Worm (Caenorhabditis elegans) whole organism, young adult: Measurements from ENCODE around the gene srg-47.

ENCODE experiments used
- C17E4.6 ChIP-seq: fragments of 200-800 bp; sonication (Bioruptor generic); IDR thresholded peaks from 2 replicates; pipeline ENCODE4 v1.3.6; 2022; ENCODE audit warnings: missing genetic modification reagents, missing genetic modification characterization, missing compliant biosample characterization
- T07F8.4 ChIP-seq: sonication (generic microtip); optimal IDR thresholded peaks from 2 replicates; lab custom pipeline; 2016; ENCODE audit warnings: mild to moderate bottlenecking, missing genetic modification characterization, moderate library complexity, missing compliant biosample characterization
- Y53F4B.3 ChIP-seq: fragments of 200-800 bp; sonication (Bioruptor generic); IDR thresholded peaks from 2 replicates; pipeline ENCODE4 v1.3.6; 2022; ENCODE audit warnings: missing genetic modification reagents, missing genetic modification characterization, missing compliant biosample characterization
- Y56A3A.18 ChIP-seq: fragments of 200-800 bp; sonication (Bioruptor generic); IDR thresholded peaks from 2 replicates; pipeline ENCODE4 v1.3.6; 2022; ENCODE audit warnings: missing genetic modification reagents, missing genetic modification characterization, missing compliant biosample characterization
- lin-35 ChIP-seq, 3 experiments: fragments of 150-350 bp in 2 of 3; sonication (generic microtip) in 1 of 3; optimal IDR thresholded peaks; 2 replicates each; lab custom pipeline; 2014 to 2018; ENCODE audit warnings: missing biosample characterization in 3 of 3, missing genetic modification characterization in 3 of 3, missing genetic modification reagents in 3 of 3
- madf-3 ChIP-seq: fragments of 200-800 bp; sonication (Bioruptor generic); IDR thresholded peaks from 2 replicates; pipeline ENCODE4 v1.3.6; 2022; ENCODE audit warnings: missing genetic modification reagents, missing genetic modification characterization, missing compliant biosample characterization
- mel-28 ChIP-seq: sonication (generic microtip); optimal IDR thresholded peaks from 2 replicates; lab custom pipeline; 2016; ENCODE audit warnings: borderline replicate concordance, mild to moderate bottlenecking, missing genetic modification characterization, missing compliant biosample characterization
- pha-4 ChIP-seq: fragments of 150-350 bp; sonication (generic microtip); optimal IDR thresholded peaks from 2 replicates; lab custom pipeline; 2014; ENCODE audit warnings: missing biosample characterization, missing genetic modification reagents, missing genetic modification characterization
- snpc-1.3 ChIP-seq: sonication (generic microtip); optimal IDR thresholded peaks from 2 replicates; lab custom pipeline; 2017; ENCODE audit warnings: missing genetic modification characterization, mild to moderate bottlenecking, missing compliant biosample characterization, antibody characterized with exemption, moderate library complexity, missing genotype, missing genetic modification reagents; ENCODE audit not compliant: insufficient read depth

DNA sequence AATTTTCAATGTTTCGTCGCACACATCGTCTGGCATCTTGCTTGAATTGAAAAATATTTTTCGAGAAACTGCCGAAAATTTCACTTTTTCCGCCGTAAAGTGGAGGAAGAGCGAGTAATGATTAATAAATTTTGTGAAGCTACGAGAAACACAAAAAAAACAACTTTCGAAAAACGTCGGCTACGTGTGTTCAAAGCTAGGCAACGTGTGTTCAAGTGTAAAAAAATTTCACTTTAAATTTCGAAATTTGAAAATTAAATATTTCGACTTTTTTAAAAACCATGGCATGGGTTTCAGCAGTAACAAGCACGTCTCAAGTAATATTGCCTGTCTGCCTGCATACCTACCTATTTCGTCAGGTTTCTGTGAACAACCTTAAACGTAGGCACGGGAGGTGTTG is 19.8 kb downstream of the srg-47 start, which contains the start of gene tag-191:
- no peak for TF ChIP-seq pha-4
- TF ChIP-seq madf-3 (GFP tag; lab: Robert Waterston, UW) = no peak
- no peak for TF ChIP-seq mel-28 (tag; lab: Kevin White, UChicago)
- TF ChIP-seq Y56A3A.18 = no peak
- no peak for TF ChIP-seq lin-35 (GFP tag; optimal IDR thresholded peaks at IDR 0.05; lab: Kevin White, UChicago)
- no peak for TF ChIP-seq snpc-1.3
- TF ChIP-seq Y53F4B.3 (GFP tag; lab: Robert Waterston, UW) = no peak
- TF ChIP-seq C17E4.6 = no peak
- TF ChIP-seq T07F8.4 (tag; lab: Kevin White, UChicago) = no peak
